Worm (Caenorhabditis elegans) whole organism, young adult: ENCODE data around the gene F07F6.1.

Experiments
- B0035.1 ChIP-seq: sonication (generic microtip); optimal IDR thresholded peaks from 2 replicates; lab custom pipeline; 2016; ENCODE audit warnings: missing genetic modification characterization, mild to moderate bottlenecking, missing compliant biosample characterization, missing genotype, missing genetic modification reagents
- B0336.3 ChIP-seq: fragments of 200-800 bp; sonication (Bioruptor generic); IDR thresholded peaks from 2 replicates; pipeline ENCODE4 v1.3.6; 2022; ENCODE audit warnings: missing genetic modification characterization, missing compliant biosample characterization
- C06A6.2 ChIP-seq: fragments of 200-800 bp; sonication (Bioruptor generic); conservative IDR thresholded peaks from 2 replicates; pipeline ENCODE4 v1.3.6; 2022; ENCODE audit warnings: missing genetic modification characterization, missing compliant biosample characterization
- F10E7.11 ChIP-seq: sonication (generic microtip); optimal IDR thresholded peaks from 2 replicates; lab custom pipeline; 2017; ENCODE audit warnings: mild to moderate bottlenecking, missing genetic modification characterization, moderate library complexity, missing compliant biosample characterization
- F52B5.7 ChIP-seq: sonication (generic microtip); optimal IDR thresholded peaks from 2 replicates; lab custom pipeline; 2016; ENCODE audit warnings: mild to moderate bottlenecking, missing genetic modification characterization, missing compliant biosample characterization
- F57A8.1 ChIP-seq: fragments of 200-800 bp; sonication (Bioruptor generic); optimal IDR thresholded peaks from 2 replicates; lab custom pipeline; 2018; ENCODE audit warnings: mild to moderate bottlenecking, missing genetic modification characterization, moderate library complexity, missing compliant biosample characterization
- K11D2.4 ChIP-seq: fragments of 200-800 bp; sonication (Bioruptor generic); IDR thresholded peaks from 2 replicates; pipeline ENCODE4 v1.3.6; 2022; ENCODE audit warnings: missing genetic modification reagents, missing genetic modification characterization, missing compliant biosample characterization
- K12H6.12 ChIP-seq: fragments of 200-800 bp; sonication (Bioruptor generic); optimal IDR thresholded peaks from 2 replicates; lab custom pipeline; 2018; ENCODE audit warnings: mild to moderate bottlenecking, missing genetic modification characterization, missing compliant biosample characterization
- T26A5.8 ChIP-seq: sonication (generic microtip); optimal IDR thresholded peaks from 2 replicates; lab custom pipeline; 2016; ENCODE audit warnings: missing genetic modification characterization, missing compliant biosample characterization
- Y53F4B.3 ChIP-seq: fragments of 200-800 bp; sonication (Bioruptor generic); IDR thresholded peaks from 2 replicates; pipeline ENCODE4 v1.3.6; 2022; ENCODE audit warnings: missing genetic modification reagents, missing genetic modification characterization, missing compliant biosample characterization
- Y56A3A.18 ChIP-seq: fragments of 200-800 bp; sonication (Bioruptor generic); IDR thresholded peaks from 2 replicates; pipeline ENCODE4 v1.3.6; 2022; ENCODE audit warnings: missing genetic modification reagents, missing genetic modification characterization, missing compliant biosample characterization
- Y79H2A.3 ChIP-seq: fragments of 200-800 bp; sonication (Bioruptor generic); conservative IDR thresholded peaks from 2 replicates; pipeline ENCODE4 v1.3.6; 2022; ENCODE audit warnings: missing genetic modification reagents, missing genetic modification characterization, missing compliant biosample characterization
- ama-1 ChIP-seq, 3 experiments: fragments of 150-350 bp in 1 of 3; sonication (generic microtip) in 2 of 3; optimal IDR thresholded peaks; 2 replicates each; lab custom pipeline; 2014 to 2018; ENCODE audit warnings: missing biosample characterization in 2 of 3, missing genetic modification characterization in 2 of 3, missing genetic modification reagents in 2 of 3
- cebp-2 ChIP-seq: fragments of 200-800 bp; sonication (Bioruptor generic); IDR thresholded peaks from 2 replicates; pipeline ENCODE4 v1.3.6; 2022; ENCODE audit warnings: missing genetic modification characterization, missing compliant biosample characterization
- ceh-27 ChIP-seq: fragments of 200-800 bp; sonication (Bioruptor generic); optimal IDR thresholded peaks from 2 replicates; lab custom pipeline; 2018; ENCODE audit warnings: mild to moderate bottlenecking, missing genetic modification characterization, moderate library complexity, missing compliant biosample characterization
- ceh-40 ChIP-seq: fragments of 200-800 bp; sonication (Bioruptor generic); IDR thresholded peaks from 2 replicates; pipeline ENCODE4 v1.3.6; 2022; ENCODE audit warnings: missing genetic modification characterization, missing compliant biosample characterization
- ceh-58 ChIP-seq: fragments of 200-800 bp; sonication (Bioruptor generic); IDR thresholded peaks from 2 replicates; pipeline ENCODE4 v1.3.6; 2022; ENCODE audit warnings: missing genetic modification characterization, missing compliant biosample characterization
- die-1 ChIP-seq: sonication (generic microtip); optimal IDR thresholded peaks from 2 replicates; lab custom pipeline; 2016; ENCODE audit warnings: missing genotype, mild to moderate bottlenecking, missing genetic modification characterization, missing compliant biosample characterization
- dpff-1 ChIP-seq: sonication (generic microtip); optimal IDR thresholded peaks from 2 replicates; lab custom pipeline; 2017; ENCODE audit warnings: mild to moderate bottlenecking, missing genetic modification characterization, missing compliant biosample characterization
- egl-18 ChIP-seq: fragments of 200-800 bp; sonication (Bioruptor generic); IDR thresholded peaks from 2 replicates; pipeline ENCODE4 v1.3.6; 2022; ENCODE audit warnings: missing genetic modification reagents, missing genetic modification characterization, missing compliant biosample characterization
- egrh-3 ChIP-seq: fragments of 200-800 bp; sonication (Bioruptor generic); IDR thresholded peaks from 2 replicates; pipeline ENCODE4 v1.3.6; 2022; ENCODE audit warnings: missing genetic modification reagents, missing genetic modification characterization, missing compliant biosample characterization
- ekl-4 ChIP-seq: fragments of 200-800 bp; sonication (Bioruptor generic); IDR thresholded peaks from 2 replicates; pipeline ENCODE4 v1.3.6; 2022; ENCODE audit warnings: missing genetic modification reagents, missing genetic modification characterization, missing compliant biosample characterization
- hmg-20 ChIP-seq: fragments of 200-800 bp; sonication (Bioruptor generic); IDR thresholded peaks from 2 replicates; pipeline ENCODE4 v1.3.6; 2022; ENCODE audit warnings: missing genetic modification reagents, missing genetic modification characterization, missing compliant biosample characterization
- lag-1 ChIP-seq: fragments of 200-800 bp; sonication (Bioruptor generic); IDR thresholded peaks from 2 replicates; pipeline ENCODE4 v1.3.6; 2022; ENCODE audit warnings: missing genetic modification reagents, missing genetic modification characterization, missing compliant biosample characterization
- let-526 ChIP-seq: fragments of 200-800 bp; sonication (Bioruptor generic); IDR thresholded peaks from 2 replicates; pipeline ENCODE4 v1.3.6; 2022; ENCODE audit warnings: missing genetic modification reagents, missing genetic modification characterization, missing compliant biosample characterization
- lin-26 ChIP-seq: fragments of 200-800 bp; sonication (Bioruptor generic); IDR thresholded peaks from 2 replicates; pipeline ENCODE4 v1.3.6; 2022; ENCODE audit warnings: missing genetic modification reagents, missing genetic modification characterization, missing compliant biosample characterization
- lin-40 ChIP-seq: sonication (generic microtip); optimal IDR thresholded peaks from 2 replicates; lab custom pipeline; 2016; ENCODE audit warnings: missing genetic modification characterization, mild to moderate bottlenecking, missing compliant biosample characterization, missing genotype, missing genetic modification reagents
- madf-10 ChIP-seq: sonication (generic microtip); optimal IDR thresholded peaks from 2 replicates; lab custom pipeline; 2016; ENCODE audit warnings: mild to moderate bottlenecking, missing genetic modification characterization, missing compliant biosample characterization
- madf-3 ChIP-seq: fragments of 200-800 bp; sonication (Bioruptor generic); IDR thresholded peaks from 2 replicates; pipeline ENCODE4 v1.3.6; 2022; ENCODE audit warnings: missing genetic modification reagents, missing genetic modification characterization, missing compliant biosample characterization
- nhr-179 ChIP-seq: sonication (generic microtip); optimal IDR thresholded peaks from 2 replicates; lab custom pipeline; 2016; ENCODE audit warnings: mild to moderate bottlenecking, missing genetic modification characterization, missing compliant biosample characterization
- nhr-80 ChIP-seq: sonication (generic microtip); optimal IDR thresholded peaks from 2 replicates; lab custom pipeline; 2016; ENCODE audit warnings: missing genetic modification characterization, missing compliant biosample characterization
- nhr-90 ChIP-seq: sonication (generic microtip); optimal IDR thresholded peaks from 2 replicates; lab custom pipeline; 2016; ENCODE audit warnings: missing genotype, mild to moderate bottlenecking, missing genetic modification characterization, missing compliant biosample characterization
- pbrm-1 ChIP-seq: fragments of 200-800 bp; sonication (Bioruptor generic); IDR thresholded peaks from 2 replicates; pipeline ENCODE4 v1.3.6; 2022; ENCODE audit warnings: missing genetic modification reagents, missing genetic modification characterization, missing compliant biosample characterization
- pha-4 ChIP-seq: fragments of 150-350 bp; sonication (generic microtip); optimal IDR thresholded peaks from 2 replicates; lab custom pipeline; 2014; ENCODE audit warnings: missing biosample characterization, missing genetic modification reagents, missing genetic modification characterization
- rec-8 ChIP-seq, 2 experiments: sonication (generic microtip); optimal IDR thresholded peaks; 2 replicates each; lab custom pipeline; 2016; ENCODE audit warnings: mild to moderate bottlenecking in 2 of 2, missing genetic modification characterization in 2 of 2, missing genetic modification reagents in 2 of 2, missing genotype in 2 of 2, missing biosample characterization in 1 of 2, missing compliant biosample characterization in 1 of 2, moderate library complexity in 1 of 2
- snpc-1.1 ChIP-seq: sonication (generic microtip); optimal IDR thresholded peaks from 2 replicates; lab custom pipeline; 2017; ENCODE audit warnings: missing genetic modification characterization, mild to moderate bottlenecking, missing compliant biosample characterization, antibody characterized with exemption, moderate library complexity, missing genotype, missing genetic modification reagents; ENCODE audit not compliant: insufficient read depth
- somi-1 ChIP-seq: fragments of 200-800 bp; sonication (Bioruptor generic); optimal IDR thresholded peaks from 2 replicates; lab custom pipeline; 2018; ENCODE audit warnings: mild to moderate bottlenecking, missing genetic modification characterization, missing compliant biosample characterization
- sptf-2 ChIP-seq: fragments of 200-800 bp; sonication (Bioruptor generic); optimal IDR thresholded peaks from 2 replicates; lab custom pipeline; 2018; ENCODE audit warnings: mild to moderate bottlenecking, missing genetic modification characterization, missing compliant biosample characterization
- tbx-9 ChIP-seq: sonication (generic microtip); optimal IDR thresholded peaks from 2 replicates; lab custom pipeline; 2016; ENCODE audit warnings: borderline replicate concordance, missing genetic modification characterization, inconsistent platforms, missing compliant biosample characterization
- tlf-1 ChIP-seq: fragments of 200-800 bp; sonication (Bioruptor generic); optimal IDR thresholded peaks from 2 replicates; lab custom pipeline; 2018; ENCODE audit warnings: mild to moderate bottlenecking, missing genetic modification characterization, missing compliant biosample characterization
- xnd-1 ChIP-seq: sonication (generic microtip); optimal IDR thresholded peaks from 2 replicates; lab custom pipeline; 2016; ENCODE audit warnings: missing genotype, missing genetic modification reagents, missing genetic modification characterization, missing compliant biosample characterization
- zfh-2 ChIP-seq: fragments of 200-800 bp; sonication (Bioruptor generic); conservative IDR thresholded peaks from 2 replicates; pipeline ENCODE4 v1.3.6; 2022; ENCODE audit warnings: missing genetic modification reagents, missing genetic modification characterization, missing compliant biosample characterization
- zim-3 ChIP-seq: sonication (generic microtip); optimal IDR thresholded peaks from 2 replicates; lab custom pipeline; 2017; ENCODE audit warnings: mild to moderate bottlenecking, missing genetic modification characterization, moderate library complexity, missing compliant biosample characterization
- ztf-25 ChIP-seq: fragments of 200-800 bp; sonication (Bioruptor generic); IDR thresholded peaks from 2 replicates; pipeline ENCODE4 v1.3.6; 2022; ENCODE audit warnings: missing genetic modification reagents, missing genetic modification characterization, missing compliant biosample characterization
- ztf-26 ChIP-seq: sonication (generic microtip); optimal IDR thresholded peaks from 2 replicates; lab custom pipeline; 2017; ENCODE audit warnings: missing genetic modification characterization, missing compliant biosample characterization
- ztf-3 ChIP-seq: fragments of 200-800 bp; sonication (Bioruptor generic); optimal IDR thresholded peaks from 2 replicates; lab custom pipeline; 2018; ENCODE audit warnings: mild to moderate bottlenecking, missing genetic modification characterization, missing compliant biosample characterization
- ztf-6 ChIP-seq: fragments of 200-800 bp; sonication (Bioruptor generic); IDR thresholded peaks from 2 replicates; pipeline ENCODE4 v1.3.6; 2022; ENCODE audit warnings: missing genetic modification reagents, missing genetic modification characterization, missing compliant biosample characterization

F07F6.1 gene

DNA sequence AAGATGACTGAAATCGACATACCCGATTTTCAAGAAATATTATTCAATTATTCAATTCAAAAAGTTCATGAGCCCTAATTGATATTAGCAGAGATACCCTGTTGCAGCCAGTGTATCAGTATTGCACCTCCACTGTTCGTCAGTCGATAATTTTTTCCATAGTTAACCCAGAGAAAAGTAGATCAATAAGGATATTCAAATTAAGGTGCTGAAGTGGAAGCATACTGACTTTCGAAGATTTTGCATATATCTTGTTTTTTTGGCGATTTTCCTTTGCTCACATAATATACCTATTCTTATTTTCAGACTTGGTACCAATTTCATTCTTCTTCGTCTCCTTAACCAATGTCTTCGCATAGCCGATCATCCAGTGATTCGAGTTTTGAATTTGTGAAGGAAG lies 18.8 kb upstream of the F07F6.1 start, which contains the start of gene EEED8.15:
Gene EEED8.15, plus strand, starts transcription at position 301 of the 400 bp plus-strand sequence.
- TF ChIP-seq zim-3 (tag; lab: Kevin White, UChicago), result no peak
- no peak for TF ChIP-seq ztf-25 (GFP tag; lab: Robert Waterston, UW)
- TF ChIP-seq rec-8 (tag; optimal IDR thresholded peaks at IDR 0.05; lab: Kevin White, UChicago), result no peak
- TF ChIP-seq ekl-4 (GFP tag; lab: Robert Waterston, UW), result no peak
- TF ChIP-seq snpc-1.1, result no peak
- TF ChIP-seq somi-1 (GFP tag; lab: Kevin White, UChicago), result no peak
- no peak for TF ChIP-seq egl-18
- TF ChIP-seq B0336.3 (GFP tag; lab: Robert Waterston, UW), result no peak

ce11 chrII:5420947-5421614 lies 16.6 kb upstream of the F07F6.1 start, which contains the start of gene tofu-6:
Gene tofu-6, plus strand, starts transcription at chrII:5421248.
- TF ChIP-seq madf-10 (tag; lab: Kevin White, UChicago), result no peak
- TF ChIP-seq pbrm-1, result 0 out of 2 replicates have a peak, but pooled peaks have one; percentile 12
- TF ChIP-seq lin-40 (tag; lab: Kevin White, UChicago), result no peak
- TF ChIP-seq tlf-1, result peak; percentile 39
- TF ChIP-seq xnd-1 (tag; lab: Kevin White, UChicago), result peak; percentile 94
- no peak for TF ChIP-seq let-526 (GFP tag; lab: Robert Waterston, UW)
- no peak for TF ChIP-seq die-1
- TF ChIP-seq C06A6.2 (GFP tag; lab: Robert Waterston, UW), result no peak
- no peak for TF ChIP-seq F57A8.1
- TF ChIP-seq pha-4 (tag; lab: Kevin White, UChicago), result no peak
- no peak for TF ChIP-seq nhr-90
- TF ChIP-seq tbx-9 (tag; lab: Kevin White, UChicago), result no peak
- TF ChIP-seq ztf-3, result no peak
- TF ChIP-seq ztf-26, result no peak
- no peak for TF ChIP-seq F10E7.11 (tag; lab: Kevin White, UChicago)
- TF ChIP-seq ceh-27 (GFP tag; lab: Kevin White, UChicago), result no peak
- TF ChIP-seq F52B5.7, result no peak
- no peak for TF ChIP-seq nhr-80 (tag; lab: Kevin White, UChicago)
- no peak for TF ChIP-seq Y79H2A.3 (GFP tag; lab: Robert Waterston, UW)
- TF ChIP-seq K11D2.4 (GFP tag; lab: Robert Waterston, UW), result no peak
- TF ChIP-seq Y53F4B.3 (GFP tag; lab: Robert Waterston, UW), result no peak
- TF ChIP-seq hmg-20 (GFP tag; lab: Robert Waterston, UW), result no peak
- no peak for TF ChIP-seq sptf-2 (GFP tag; lab: Kevin White, UChicago)
- TF ChIP-seq ztf-6 (GFP tag; lab: Robert Waterston, UW), result no peak
- no peak for TF ChIP-seq cebp-2 (GFP tag; lab: Robert Waterston, UW)
- no peak for TF ChIP-seq dpff-1
- TF ChIP-seq T26A5.8 (tag; lab: Kevin White, UChicago), result no peak
- no peak for TF ChIP-seq ceh-58 (GFP tag; lab: Robert Waterston, UW)
- no peak for TF ChIP-seq K12H6.12
- no peak for TF ChIP-seq lin-26 (GFP tag; lab: Robert Waterston, UW)
- no peak for TF ChIP-seq ceh-40
- no peak for TF ChIP-seq zfh-2 (GFP tag; lab: Robert Waterston, UW)
- no peak for TF ChIP-seq nhr-179 (tag; lab: Kevin White, UChicago)
- TF ChIP-seq B0035.1 (tag; lab: Kevin White, UChicago), result no peak
- no peak for TF ChIP-seq madf-3
- TF ChIP-seq Y56A3A.18 (GFP tag; lab: Robert Waterston, UW), result no peak
- TF ChIP-seq lag-1, result no peak
- no peak for TF ChIP-seq egrh-3 (GFP tag; lab: Robert Waterston, UW)
- no peak for TF ChIP-seq ama-1 (optimal IDR thresholded peaks at IDR 0.05; lab: Kevin White, UChicago)
- no peak for TF ChIP-seq ama-1 (GFP tag; optimal IDR thresholded peaks at IDR 0.05; lab: Kevin White, UChicago)
